Worm (Caenorhabditis elegans): Measurements from ENCODE around the gene fipr-12.

The fipr-12 gene

DNA sequence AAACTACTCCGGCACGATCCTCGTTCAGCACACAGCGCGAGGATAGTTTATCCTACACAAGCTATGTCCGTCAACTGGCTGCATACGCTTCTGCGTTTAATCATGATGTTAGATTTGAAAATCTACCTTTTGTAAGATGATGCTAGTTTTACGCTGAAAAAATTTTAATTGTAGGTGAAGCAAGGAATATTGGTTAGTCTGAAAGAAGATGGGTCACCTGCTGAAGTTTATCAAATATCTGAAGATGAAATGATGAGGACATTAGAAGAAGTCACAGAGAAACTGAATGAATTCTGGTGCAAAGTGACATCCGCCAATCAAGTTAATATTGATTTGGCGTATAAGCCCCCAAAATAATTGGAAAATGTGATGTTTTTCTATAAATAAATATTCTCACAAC is 40.4 kb downstream of the fipr-12 start:
- no peak for TF ChIP-seq efl-3 (GFP tag; optimal IDR thresholded peaks at IDR 0.05)
- TF ChIP-seq snpc-4 (tag; optimal IDR thresholded peaks at IDR 0.05) = no peak
- TF ChIP-seq efl-1 (optimal IDR thresholded peaks at IDR 0.05) = no peak
- TF ChIP-seq efl-1 (GFP tag; optimal IDR thresholded peaks at IDR 0.05 in 1 of 2) = peak in 1 of 2 experiments; percentile 61

DNA sequence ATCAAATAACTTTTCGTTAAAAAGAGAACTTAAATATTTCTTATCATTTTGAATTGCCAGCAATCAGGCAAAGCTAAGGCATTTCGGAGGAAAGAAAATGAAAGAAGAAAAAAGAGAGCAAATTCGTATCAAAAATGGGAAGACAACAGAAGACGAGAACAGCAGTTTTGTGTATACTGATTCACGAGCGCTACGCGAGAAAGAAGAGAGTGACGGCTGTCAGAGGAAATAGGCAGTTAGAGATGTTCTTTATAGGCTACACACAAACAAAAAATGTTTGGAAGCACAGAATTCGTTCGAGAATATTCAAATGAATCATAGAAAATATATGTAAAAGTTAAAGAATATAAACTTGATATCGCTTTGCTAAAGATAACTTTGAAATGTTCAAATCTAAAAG is 41.7 kb downstream of the fipr-12 start:
- no peak for TF ChIP-seq fkh-8 (tag; optimal IDR thresholded peaks at IDR 0.05)
- peak in 1 of 2 experiments; percentile 7 for TF ChIP-seq lsy-2 (tag; optimal IDR thresholded peaks at IDR 0.05)
- no peak for TF ChIP-seq zag-1 (tag; optimal IDR thresholded peaks at IDR 0.05)
- peak; percentile 39 for TF ChIP-seq lin-14 (GFP tag; optimal IDR thresholded peaks at IDR 0.05)
- TF ChIP-seq mep-1 (tag; optimal IDR thresholded peaks at IDR 0.05) = peak; percentile 33
- no peak for TF ChIP-seq irx-1 (tag; optimal IDR thresholded peaks at IDR 0.05)
- TF ChIP-seq nhr-11 (tag; optimal IDR thresholded peaks at IDR 0.05) = peak; percentile 57
- TF ChIP-seq snu-23 (GFP tag; optimal IDR thresholded peaks at IDR 0.05) = peak; percentile 17
- TF ChIP-seq lin-13 (GFP tag; optimal IDR thresholded peaks at IDR 0.05) = no peak
- TF ChIP-seq mef-2 (tag; optimal IDR thresholded peaks at IDR 0.05) = no peak
- TF ChIP-seq hlh-17 (GFP tag; optimal IDR thresholded peaks at IDR 0.05; ENCODE audit: borderline replicate concordance) = no peak
- no peak for TF ChIP-seq lin-15B (tag; optimal IDR thresholded peaks at IDR 0.05)
- peak; percentile 32 for TF ChIP-seq elt-2 (tag; optimal IDR thresholded peaks at IDR 0.05)
- TF ChIP-seq ceh-63 (GFP tag; optimal IDR thresholded peaks at IDR 0.05) = no peak
- TF ChIP-seq ceh-8 (GFP tag; optimal IDR thresholded peaks at IDR 0.05) = no peak

DNA sequence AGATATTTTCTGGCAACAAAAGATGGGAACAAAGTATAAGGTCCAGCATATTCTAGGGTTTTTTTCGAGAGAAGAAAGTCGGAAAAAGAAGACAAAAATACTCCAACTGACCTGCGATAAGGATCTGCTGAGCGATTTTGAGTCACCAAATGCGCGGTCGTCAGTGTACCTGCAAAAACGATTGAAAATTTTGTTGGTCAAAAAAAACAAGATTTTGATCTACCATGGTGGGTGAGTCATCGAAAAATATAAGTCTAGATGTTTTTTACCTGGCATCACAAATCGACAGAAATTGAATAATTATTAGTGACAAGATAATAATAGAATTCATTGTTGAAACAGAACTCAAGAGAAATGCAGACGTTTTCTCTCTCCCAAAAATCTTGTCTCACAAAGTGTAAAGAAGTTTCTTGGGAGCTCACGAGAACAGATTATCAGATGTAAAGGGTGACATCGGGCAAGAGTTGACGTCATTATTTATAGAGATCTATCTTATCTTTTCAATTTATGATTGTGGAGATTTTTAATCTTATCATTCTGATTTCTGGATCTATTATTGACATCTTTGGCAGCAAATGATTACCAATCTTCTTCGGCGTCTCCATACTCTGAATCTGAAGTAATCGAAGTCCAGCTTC is 42.2 kb downstream of the fipr-12 start:
- TF ChIP-seq nhr-12 (tag; optimal IDR thresholded peaks at IDR 0.05) (no peak), lin-39 (tag; optimal IDR thresholded peaks at IDR 0.05) (no peak), Y116A8C.19 (tag; optimal IDR thresholded peaks at IDR 0.05; ENCODE audit: borderline replicate concordance) (no peak), elt-3 (tag; optimal IDR thresholded peaks at IDR 0.05) (no peak), nhr-71 (tag; optimal IDR thresholded peaks at IDR 0.05) (peak; percentile 46), aly-2 (tag; optimal IDR thresholded peaks at IDR 0.05) (no peak), lin-14 (GFP tag; optimal IDR thresholded peaks at IDR 0.05) (peak; percentile 52), nhr-47 (tag; optimal IDR thresholded peaks at IDR 0.05) (no peak), nhr-77 (tag; optimal IDR thresholded peaks at IDR 0.05) (no peak), alr-1 (tag; optimal IDR thresholded peaks at IDR 0.05; ENCODE audit: borderline replicate concordance) (no peak), aha-1 (tag; optimal IDR thresholded peaks at IDR 0.05) (no peak), mab-9 (GFP tag; IDR thresholded peaks at IDR 0.05) (no peak), hlh-17 (GFP tag; optimal IDR thresholded peaks at IDR 0.05; ENCODE audit: borderline replicate concordance) (no peak), ceh-88 (GFP tag; IDR thresholded peaks at IDR 0.05) (no peak), rnt-1 (tag; optimal IDR thresholded peaks at IDR 0.05) (peak; percentile 27), skn-1 (tag; optimal IDR thresholded peaks at IDR 0.05) (no peak), ztf-11 (tag; optimal IDR thresholded peaks at IDR 0.05) (no peak), dsc-1 (tag; optimal IDR thresholded peaks at IDR 0.05) (peak; percentile 41), lsy-2 (tag; optimal IDR thresholded peaks at IDR 0.05) (peak in 1 of 2 experiments; percentile 11)

DNA sequence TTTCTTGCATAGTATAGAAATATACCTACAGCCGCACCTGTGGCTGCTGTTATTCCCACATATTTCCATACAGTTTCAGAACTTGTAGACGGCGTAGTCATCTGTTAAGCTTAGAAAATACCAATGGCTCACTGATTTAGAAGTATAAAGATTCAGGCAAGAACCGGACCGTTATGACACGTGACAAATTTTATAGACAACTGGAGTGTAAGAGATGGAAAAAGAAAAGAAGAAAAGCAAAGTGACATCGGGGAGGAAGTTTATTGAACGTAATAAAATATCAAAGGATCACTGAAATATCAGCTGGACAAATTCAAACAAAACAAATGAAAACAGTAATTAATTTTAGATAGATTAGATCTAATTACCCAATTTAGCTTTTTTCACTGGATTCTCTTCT is 43.0 kb downstream of the fipr-12 start, which contains the start of gene rmd-2:
Gene rmd-2 (minus strand): TSS at position 101 of the 400 bp plus-strand sequence.
- TF ChIP-seq ceh-88 (GFP tag; IDR thresholded peaks at IDR 0.05) (no peak), lin-35 (GFP tag; optimal IDR thresholded peaks at IDR 0.05) (peak in 1 of 2 experiments; percentile 16), rnt-1 (tag; optimal IDR thresholded peaks at IDR 0.05) (peak; percentile 1)

Data from whole organism, L1 larva.